Worm (Caenorhabditis elegans) whole organism, midembryonic: ENCODE results near the gene F45C12.17.

Source experiments
- cog-1 ChIP-seq: sonication (generic microtip); optimal IDR thresholded peaks from 2 replicates; lab custom pipeline; 2016; ENCODE audit warnings: missing genetic modification characterization, missing compliant biosample characterization
- ref-1 ChIP-seq: fragments of 200-800 bp; sonication (Bioruptor generic); conservative IDR thresholded peaks from 2 replicates; pipeline ENCODE4 v1.3.6; 2022; ENCODE audit warnings: missing genetic modification reagents, missing genetic modification characterization, missing compliant biosample characterization

DNA sequence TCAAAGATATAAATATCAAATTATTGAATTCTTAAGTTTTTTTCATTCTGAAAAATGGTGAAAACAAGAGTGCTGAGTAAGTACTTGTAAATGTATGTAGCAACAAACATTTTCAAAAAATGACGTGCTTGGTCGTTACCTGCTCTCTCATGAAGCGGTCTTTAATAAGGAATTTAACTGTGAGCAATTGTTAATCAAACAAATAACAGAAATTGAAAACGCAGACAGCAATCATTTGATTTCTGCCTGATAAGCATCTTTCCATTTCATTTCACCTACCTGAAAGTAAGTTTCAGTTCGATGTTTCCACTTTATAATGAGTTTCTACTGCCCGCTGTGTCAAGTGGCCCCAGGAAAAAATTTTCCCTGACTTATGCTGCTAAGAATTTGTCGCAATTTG is 37.2 kb downstream of the F45C12.17 start, which contains the start of gene math-28:
- TF ChIP-seq cog-1 (tag; lab: Kevin White, UChicago) (no peak), ref-1 (no peak)
